Fruit fly (Drosophila melanogaster): ENCODE data around the gene Rbsn-5.
A peak's percentile ranks its signal among the peaks of the same experiment; 100 is the strongest.

Rbsn-5 gene

dm6 chr2L:8204996-8205567 lies 45.5 kb downstream of the Rbsn-5 start, which contains the start of gene SLC5A11 (continued):
- TF ChIP-seq CG10654 (GFP tag; optimal IDR thresholded peaks at IDR 0.05), result peak; percentile 98
- TF ChIP-seq yki (optimal IDR thresholded peaks at IDR 0.05), result no peak
- TF ChIP-seq Hr3 (GFP tag; optimal IDR thresholded peaks at IDR 0.05), result peak; percentile 96
- peak; percentile 93 for TF ChIP-seq ken (GFP tag; IDR thresholded peaks at IDR 0.05)
- peak; percentile 98 for TF ChIP-seq CG1792 (GFP tag; optimal IDR thresholded peaks at IDR 0.05)
- peak; percentile 83 for TF ChIP-seq crc (GFP tag; optimal IDR thresholded peaks at IDR 0.05)
- TF ChIP-seq CG10959 (GFP tag; IDR thresholded peaks at IDR 0.05), result no peak
- peak; percentile 97 for TF ChIP-seq CG30403 (GFP tag; optimal IDR thresholded peaks at IDR 0.05)
- TF ChIP-seq aop (GFP tag; IDR thresholded peaks at IDR 0.05), result peak; percentile 34; the same call in 1 of the 2 replicates
- TF ChIP-seq Atf-2 (GFP tag; optimal IDR thresholded peaks at IDR 0.05), result peak; percentile 95
- TF ChIP-seq E2f1 (GFP tag; IDR thresholded peaks at IDR 0.05), result peak; percentile 97
- peak; percentile 99 for TF ChIP-seq lab (GFP tag; optimal IDR thresholded peaks at IDR 0.05)
- peak; percentile 99 for TF ChIP-seq fd96Cb (tag; optimal IDR thresholded peaks at IDR 0.05)
- peak; percentile 79 for TF ChIP-seq Ada2b (GFP tag; IDR thresholded peaks at IDR 0.05)
- TF ChIP-seq toy (GFP tag; IDR thresholded peaks at IDR 0.05), result peak; percentile 94
- peak; percentile 87 for TF ChIP-seq Doc2 (GFP tag; IDR thresholded peaks at IDR 0.05)
- peak; percentile 96 for TF ChIP-seq gsb (GFP tag; IDR thresholded peaks at IDR 0.05)
- peak; percentile 97 for TF ChIP-seq CG15269 (tag; optimal IDR thresholded peaks at IDR 0.05)
- TF ChIP-seq CG13775 (GFP tag; optimal IDR thresholded peaks at IDR 0.05), result peak; percentile 88
- TF ChIP-seq slbo (GFP tag; IDR thresholded peaks at IDR 0.05), result peak; percentile 100
- peak; percentile 89 for TF ChIP-seq CG7987 (GFP tag; optimal IDR thresholded peaks at IDR 0.05)
- TF ChIP-seq Xrp1 (GFP tag; IDR thresholded peaks at IDR 0.05), result peak; percentile 97
- TF ChIP-seq Optix (GFP tag; IDR thresholded peaks at IDR 0.05), result peak; percentile 68; the same call in 2 of the 3 replicates
- TF ChIP-seq ATbp (GFP tag; optimal IDR thresholded peaks at IDR 0.05), result peak; percentile 95
- TF ChIP-seq CG2129 (GFP tag; IDR thresholded peaks at IDR 0.05; ENCODE audit: partially characterized antibody), result no peak
- peak; percentile 91 for TF ChIP-seq CG6175 (GFP tag; IDR thresholded peaks at IDR 0.05)
- peak; percentile 2 for TF ChIP-seq CG11398 (GFP tag; optimal IDR thresholded peaks at IDR 0.05)
- no peak for TF ChIP-seq Mes4 (GFP tag; optimal IDR thresholded peaks at IDR 0.05)
- peak; percentile 94 for TF ChIP-seq klu (GFP tag; IDR thresholded peaks at IDR 0.05)
- peak; percentile 91 for TF ChIP-seq CG2889 (GFP tag; IDR thresholded peaks at IDR 0.05)
- peak; percentile 98 for TF ChIP-seq Hmr (GFP tag; optimal IDR thresholded peaks at IDR 0.05)
- peak; percentile 96 for TF ChIP-seq Asciz (GFP tag; optimal IDR thresholded peaks at IDR 0.05)
- TF ChIP-seq chinmo (GFP tag; IDR thresholded peaks at IDR 0.05; ENCODE audit: partially characterized antibody), result peak; percentile 86; the same call in 2 of the 4 replicates
- TF ChIP-seq nau (GFP tag; optimal IDR thresholded peaks at IDR 0.05), result peak; percentile 98
- TF ChIP-seq CG10979 (tag; optimal IDR thresholded peaks at IDR 0.05), result peak; percentile 99
- TF ChIP-seq CG4820 (GFP tag; optimal IDR thresholded peaks at IDR 0.05), result peak; percentile 99
- TF ChIP-seq Med (GFP tag), result peak; percentile 100
- TF ChIP-seq sqz (GFP tag; optimal IDR thresholded peaks at IDR 0.05), result peak; percentile 89
- TF ChIP-seq CG13296 (GFP tag; optimal IDR thresholded peaks at IDR 0.05), result peak; percentile 98
- peak; percentile 92 for TF ChIP-seq CG15514 (GFP tag; optimal IDR thresholded peaks at IDR 0.05)
- TF ChIP-seq CG5180 (GFP tag; optimal IDR thresholded peaks at IDR 0.05), result peak; percentile 91
- TF ChIP-seq hb (GFP tag; IDR thresholded peaks at IDR 0.05; ENCODE audit: partially characterized antibody), result no peak
- TF ChIP-seq bigmax (GFP tag; optimal IDR thresholded peaks at IDR 0.05), result peak; percentile 45
- peak; percentile 96 for TF ChIP-seq Ets97D (GFP tag; optimal IDR thresholded peaks at IDR 0.05)
- TF ChIP-seq CG6854 (GFP tag; optimal IDR thresholded peaks at IDR 0.05), result peak; percentile 99
- TF ChIP-seq CG12942 (GFP tag; optimal IDR thresholded peaks at IDR 0.05), result peak; percentile 97
- TF ChIP-seq en (GFP tag; optimal IDR thresholded peaks at IDR 0.05), result no peak
- peak; percentile 97 for TF ChIP-seq CG34422 (GFP tag; IDR thresholded peaks at IDR 0.05)
- TF ChIP-seq HLH3B (GFP tag; IDR thresholded peaks at IDR 0.05), result peak; percentile 99
- peak; percentile 88 for TF ChIP-seq ap (GFP tag; IDR thresholded peaks at IDR 0.05)
- TF ChIP-seq CG33557 (GFP tag; optimal IDR thresholded peaks at IDR 0.05), result peak; percentile 58

Measured in whole organism, embryonic.